Worm (Caenorhabditis elegans) whole organism, L1 larva: ENCODE results near the gene K09E2.1.

Experiments used
- C16A3.4 ChIP-seq: fragments of 150-350 bp; optimal IDR thresholded peaks from 2 replicates; lab custom pipeline; 2014; ENCODE audit warnings: missing biosample characterization, missing genetic modification characterization
- C34B4.2 ChIP-seq: sonication (generic microtip); optimal IDR thresholded peaks from 2 replicates; lab custom pipeline; 2017; ENCODE audit warnings: mild to moderate bottlenecking, missing genetic modification characterization, missing compliant biosample characterization
- F16B12.6 ChIP-seq: fragments of 150-350 bp; optimal IDR thresholded peaks from 2 replicates; lab custom pipeline; 2014; ENCODE audit warnings: missing biosample characterization, missing genetic modification characterization
- aha-1 ChIP-seq: fragments of 150-350 bp; optimal IDR thresholded peaks from 2 replicates; lab custom pipeline; 2014; ENCODE audit warnings: missing biosample characterization, missing genetic modification characterization
- aly-2 ChIP-seq: fragments of 150-350 bp; optimal IDR thresholded peaks from 2 replicates; lab custom pipeline; 2014; ENCODE audit warnings: missing biosample characterization, missing genetic modification characterization
- blmp-1 ChIP-seq: fragments of 150-350 bp; optimal IDR thresholded peaks from 2 replicates; lab custom pipeline; 2014; ENCODE audit warnings: missing biosample characterization, missing genetic modification characterization
- ceh-63 ChIP-seq: fragments of 200-800 bp; sonication (Bioruptor generic); optimal IDR thresholded peaks from 2 replicates; lab custom pipeline; 2018; ENCODE audit warnings: mild to moderate bottlenecking, missing genetic modification characterization, missing compliant biosample characterization
- ceh-8 ChIP-seq: fragments of 200-800 bp; sonication (Bioruptor generic); optimal IDR thresholded peaks from 2 replicates; lab custom pipeline; 2018; ENCODE audit warnings: mild to moderate bottlenecking, missing genetic modification characterization, moderate library complexity, missing compliant biosample characterization
- ceh-82 ChIP-seq, 3 experiments: fragments of 150-350 bp in 1 of 3; sonication (generic microtip) in 2 of 3; optimal IDR thresholded peaks; 2 replicates each; lab custom pipeline; 2014 to 2017; ENCODE audit warnings: missing biosample characterization in 3 of 3, missing genetic modification characterization in 3 of 3
- ceh-88 ChIP-seq: fragments of 200-800 bp; sonication (Bioruptor generic); IDR thresholded peaks from 2 replicates; pipeline ENCODE4 v1.3.6; 2022; ENCODE audit warnings: missing genetic modification characterization, missing compliant biosample characterization
- efl-3 ChIP-seq: fragments of 200-800 bp; sonication (Bioruptor generic); optimal IDR thresholded peaks from 2 replicates; lab custom pipeline; 2018; ENCODE audit warnings: mild to moderate bottlenecking, missing genetic modification characterization, missing compliant biosample characterization
- ets-5 ChIP-seq: fragments of 200-800 bp; sonication (Bioruptor generic); IDR thresholded peaks from 2 replicates; pipeline ENCODE4 v1.3.6; 2022; ENCODE audit warnings: missing genetic modification characterization, missing compliant biosample characterization
- fkh-10 ChIP-seq: sonication (generic microtip); optimal IDR thresholded peaks from 2 replicates; lab custom pipeline; 2017; ENCODE audit warnings: missing biosample characterization, missing genetic modification reagents, missing genetic modification characterization
- grh-1 ChIP-seq: fragments of 200-800 bp; sonication (Bioruptor generic); IDR thresholded peaks from 2 replicates; pipeline ENCODE4 v1.3.6; 2022; ENCODE audit warnings: missing genetic modification reagents, missing genetic modification characterization, missing compliant biosample characterization
- hlh-17 ChIP-seq: fragments of 200-800 bp; sonication (Bioruptor generic); optimal IDR thresholded peaks from 2 replicates; lab custom pipeline; 2018; ENCODE audit warnings: missing genetic modification characterization, mild to moderate bottlenecking, missing compliant biosample characterization, moderate library complexity, borderline replicate concordance
- hlh-4 ChIP-seq: sonication (generic microtip); optimal IDR thresholded peaks from 2 replicates; lab custom pipeline; 2016; ENCODE audit warnings: mild to moderate bottlenecking, missing genetic modification characterization, missing compliant biosample characterization
- irx-1 ChIP-seq: sonication (generic microtip); optimal IDR thresholded peaks from 2 replicates; lab custom pipeline; 2016; ENCODE audit warnings: missing genetic modification characterization, missing compliant biosample characterization
- lin-13 ChIP-seq: fragments of 150-350 bp; optimal IDR thresholded peaks from 2 replicates; lab custom pipeline; 2014; ENCODE audit warnings: missing biosample characterization, missing genetic modification reagents, missing genetic modification characterization
- lin-35 ChIP-seq, 2 experiments: fragments of 150-350 bp; optimal IDR thresholded peaks; 2 replicates each; lab custom pipeline; 2014; ENCODE audit warnings: missing biosample characterization in 2 of 2, missing genetic modification characterization in 2 of 2, missing genetic modification reagents in 2 of 2
- lir-3 ChIP-seq: sonication (generic microtip); optimal IDR thresholded peaks from 2 replicates; lab custom pipeline; 2016; ENCODE audit warnings: mild to moderate bottlenecking, missing genetic modification characterization, moderate library complexity, missing compliant biosample characterization; ENCODE audit not compliant: poor library complexity
- lsy-2 ChIP-seq, 2 experiments: fragments of 150-350 bp; optimal IDR thresholded peaks; 2 replicates each; lab custom pipeline; 2014; ENCODE audit warnings: missing biosample characterization in 2 of 2, missing genetic modification characterization in 2 of 2
- mab-9 ChIP-seq: fragments of 200-800 bp; sonication (Bioruptor generic); IDR thresholded peaks from 2 replicates; pipeline ENCODE4 v1.3.6; 2022; ENCODE audit warnings: missing genetic modification reagents, missing genetic modification characterization, missing compliant biosample characterization
- mdl-1 ChIP-seq, 2 experiments: fragments of 150-350 bp; optimal IDR thresholded peaks; 2 replicates each; lab custom pipeline; 2014 to 2017; ENCODE audit warnings: missing biosample characterization in 2 of 2, missing genetic modification characterization in 2 of 2, inconsistent platforms in 1 of 2
- mef-2 ChIP-seq: fragments of 150-350 bp; optimal IDR thresholded peaks from 2 replicates; lab custom pipeline; 2014; ENCODE audit warnings: missing biosample characterization, missing genetic modification characterization
- mep-1 ChIP-seq: fragments of 150-350 bp; optimal IDR thresholded peaks from 2 replicates; lab custom pipeline; 2014; ENCODE audit warnings: missing biosample characterization, missing genetic modification characterization
- nhr-12 ChIP-seq: sonication (generic microtip); optimal IDR thresholded peaks from 2 replicates; lab custom pipeline; 2017; ENCODE audit warnings: missing biosample characterization, missing genetic modification characterization
- nhr-19 ChIP-seq: fragments of 200-800 bp; sonication (Bioruptor generic); conservative IDR thresholded peaks from 2 replicates; pipeline ENCODE4 v1.3.6; 2022; ENCODE audit warnings: missing genetic modification characterization, missing compliant biosample characterization
- nhr-20 ChIP-seq: sonication (generic microtip); optimal IDR thresholded peaks from 2 replicates; lab custom pipeline; 2016; ENCODE audit warnings: mild to moderate bottlenecking, missing genetic modification characterization, missing compliant biosample characterization
- nhr-47 ChIP-seq: sonication (generic microtip); optimal IDR thresholded peaks from 2 replicates; lab custom pipeline; 2016; ENCODE audit warnings: mild to moderate bottlenecking, missing genetic modification characterization, moderate library complexity, missing compliant biosample characterization
- nhr-71 ChIP-seq: sonication (generic microtip); optimal IDR thresholded peaks from 2 replicates; lab custom pipeline; 2016; ENCODE audit warnings: mild to moderate bottlenecking, missing genetic modification characterization, moderate library complexity, missing compliant biosample characterization
- nhr-77 ChIP-seq: fragments of 150-350 bp; optimal IDR thresholded peaks from 2 replicates; lab custom pipeline; 2014; ENCODE audit warnings: missing biosample characterization, missing genetic modification characterization
- nhr-90 ChIP-seq: sonication (generic microtip); optimal IDR thresholded peaks from 2 replicates; lab custom pipeline; 2016; ENCODE audit warnings: mild to moderate bottlenecking, missing genetic modification characterization, missing compliant biosample characterization; ENCODE audit not compliant: poor library complexity
- rnt-1 ChIP-seq: sonication (generic microtip); optimal IDR thresholded peaks from 2 replicates; lab custom pipeline; 2016; ENCODE audit warnings: mild to moderate bottlenecking, missing genetic modification characterization, moderate library complexity, missing compliant biosample characterization
- snpc-4 ChIP-seq: fragments of 150-350 bp; optimal IDR thresholded peaks from 2 replicates; lab custom pipeline; 2014; ENCODE audit warnings: missing biosample characterization, missing genetic modification characterization
- snu-23 ChIP-seq: sonication (generic microtip); optimal IDR thresholded peaks from 2 replicates; lab custom pipeline; 2016; ENCODE audit warnings: missing genetic modification characterization, missing compliant biosample characterization
- unc-130 ChIP-seq: fragments of 150-350 bp; optimal IDR thresholded peaks from 2 replicates; lab custom pipeline; 2017; ENCODE audit warnings: missing biosample characterization, missing genetic modification characterization, inconsistent platforms
- unc-30 ChIP-seq: sonication (generic microtip); optimal IDR thresholded peaks from 2 replicates; lab custom pipeline; 2017; ENCODE audit warnings: missing biosample characterization, missing genetic modification characterization
- unc-62 ChIP-seq: fragments of 150-350 bp; optimal IDR thresholded peaks from 2 replicates; lab custom pipeline; 2014; ENCODE audit warnings: missing biosample characterization, missing genetic modification reagents, missing genetic modification characterization
- unc-98 ChIP-seq: fragments of 200-800 bp; sonication (Bioruptor generic); IDR thresholded peaks from 2 replicates; pipeline ENCODE4 v1.3.6; 2022; ENCODE audit warnings: missing genetic modification characterization, missing compliant biosample characterization
- vab-15 ChIP-seq: sonication (generic microtip); optimal IDR thresholded peaks from 2 replicates; lab custom pipeline; 2017; ENCODE audit warnings: missing genotype, mild to moderate bottlenecking, missing genetic modification characterization, missing compliant biosample characterization
- xbp-1 ChIP-seq: sonication (generic microtip); optimal IDR thresholded peaks from 2 replicates; lab custom pipeline; 2016; ENCODE audit warnings: missing genetic modification characterization, missing compliant biosample characterization
- zag-1 ChIP-seq: fragments of 150-350 bp; optimal IDR thresholded peaks from 2 replicates; lab custom pipeline; 2014; ENCODE audit warnings: missing biosample characterization, missing genetic modification characterization
- ztf-11 ChIP-seq, 2 experiments: sonication (generic microtip); optimal IDR thresholded peaks; 2 replicates each; lab custom pipeline; 2016 to 2017; ENCODE audit warnings: missing genetic modification characterization in 2 of 2, missing biosample characterization in 1 of 2, missing compliant biosample characterization in 1 of 2
- ztf-4 ChIP-seq: fragments of 150-350 bp; optimal IDR thresholded peaks from 2 replicates; lab custom pipeline; 2014; ENCODE audit warnings: missing biosample characterization, missing genetic modification characterization

Gene K09E2.1

ce11 chrX:8646287-8646686 is 35.4 kb upstream of the K09E2.1 start (continued):
- TF ChIP-seq lir-3 (tag; lab: Kevin White, UChicago) (no peak), mep-1 (tag; lab: Kevin White, UChicago) (peak; percentile 5), unc-130 (tag; lab: Kevin White, UChicago) (no peak), rnt-1 (tag; lab: Kevin White, UChicago) (peak; percentile 32), snpc-4 (tag; lab: Kevin White, UChicago) (no peak), snu-23 (GFP tag; lab: Kevin White, UChicago) (peak; percentile 53), nhr-20 (tag; lab: Kevin White, UChicago) (peak; percentile 45), irx-1 (tag; lab: Kevin White, UChicago) (no peak), hlh-17 (GFP tag; lab: Kevin White, UChicago) (no peak), ceh-63 (no peak), zag-1 (tag; lab: Kevin White, UChicago) (no peak), ceh-8 (GFP tag; lab: Kevin White, UChicago) (no peak), mab-9 (GFP tag; lab: Robert Waterston, UW) (no peak), mef-2 (tag; lab: Kevin White, UChicago) (no peak), unc-98 (GFP tag; lab: Robert Waterston, UW) (no peak), F16B12.6 (no peak), fkh-10 (GFP tag; lab: Kevin White, UChicago) (no peak), mdl-1 (tag; optimal IDR thresholded peaks at IDR 0.05; lab: Kevin White, UChicago) (peak in 1 of 2 experiments; percentile 39), nhr-90 (tag; lab: Kevin White, UChicago) (peak; percentile 29), lin-13 (GFP tag; lab: Kevin White, UChicago) (no peak), nhr-19 (GFP tag; lab: Robert Waterston, UW) (0 out of 2 replicates have a peak, but pooled peaks have one; percentile 7), blmp-1 (no peak), lin-35 (GFP tag; optimal IDR thresholded peaks at IDR 0.05; lab: Kevin White, UChicago) (peak in 1 of 2 experiments; percentile 23), hlh-4 (tag; lab: Kevin White, UChicago) (no peak), lsy-2 (tag; optimal IDR thresholded peaks at IDR 0.05; lab: Kevin White, UChicago) (peak in 1 of 2 experiments; percentile 14), ztf-4 (tag; lab: Kevin White, UChicago) (no peak), unc-62 (GFP tag; lab: Kevin White, UChicago) (no peak), aly-2 (no peak), aha-1 (tag; lab: Kevin White, UChicago) (no peak), ceh-82 (tag; optimal IDR thresholded peaks at IDR 0.05; lab: Kevin White, UChicago) (no peak), C34B4.2 (no peak), ets-5 (GFP tag; lab: Robert Waterston, UW) (no peak), unc-30 (no peak), grh-1 (GFP tag; lab: Robert Waterston, UW) (no peak), C16A3.4 (tag; lab: Kevin White, UChicago) (peak; percentile 38), xbp-1 (tag; lab: Kevin White, UChicago) (no peak), nhr-12 (no peak), nhr-77 (tag; lab: Kevin White, UChicago) (peak; percentile 26), nhr-47 (no peak), nhr-71 (tag; lab: Kevin White, UChicago) (peak; percentile 31), ceh-88 (GFP tag; lab: Robert Waterston, UW) (no peak), vab-15 (tag; lab: Kevin White, UChicago) (no peak), efl-3 (no peak), ztf-11 (tag; optimal IDR thresholded peaks at IDR 0.05; lab: Kevin White, UChicago) (no peak)
